Fruit fly (Drosophila melanogaster): ENCODE data around the gene CG14322.

CG14322 gene

dm6 chr3R:17703691-17704537 is 56.4 kb downstream of the CG14322 start (continued):
- TF ChIP-seq cad (GFP tag; optimal IDR thresholded peaks at IDR 0.05) (no peak), CG10654 (GFP tag; optimal IDR thresholded peaks at IDR 0.05) (peak; percentile 99), fru (optimal IDR thresholded peaks at IDR 0.05) (no peak), ttk (GFP tag; IDR thresholded peaks at IDR 0.05) (peak; percentile 99), CG18599 (GFP tag; optimal IDR thresholded peaks at IDR 0.05) (peak; percentile 99), CG34376 (GFP tag; optimal IDR thresholded peaks at IDR 0.05) (peak; percentile 92), pum (GFP tag; optimal IDR thresholded peaks at IDR 0.05) (peak; percentile 99), Myb (GFP tag; optimal IDR thresholded peaks at IDR 0.05) (peak; percentile 94), seq (GFP tag; IDR thresholded peaks at IDR 0.05) (peak; percentile 100), CG7987 (GFP tag; optimal IDR thresholded peaks at IDR 0.05) (peak; percentile 94), Scr (GFP tag; IDR thresholded peaks at IDR 0.05; ENCODE audit: partially characterized antibody) (no peak), CG32532 (GFP tag; IDR thresholded peaks at IDR 0.05) (peak; percentile 99), CG18262 (tag; optimal IDR thresholded peaks at IDR 0.05) (peak; percentile 99), Optix (GFP tag; IDR thresholded peaks at IDR 0.05) (peak; percentile 99), CG15601 (tag; optimal IDR thresholded peaks at IDR 0.05) (peak; percentile 96), da (GFP tag; optimal IDR thresholded peaks at IDR 0.05) (peak; percentile 99), dmrt11E (tag; optimal IDR thresholded peaks at IDR 0.05) (peak; percentile 98), MBD-R2 (GFP tag; IDR thresholded peaks at IDR 0.05) (peak; percentile 97), jing (GFP tag; optimal IDR thresholded peaks at IDR 0.05) (peak; percentile 99), Doc3 (GFP tag; IDR thresholded peaks at IDR 0.05; ENCODE audit: partially characterized antibody) (no peak), tin (GFP tag; optimal IDR thresholded peaks at IDR 0.05) (peak; percentile 99), NfI (GFP tag; optimal IDR thresholded peaks at IDR 0.05) (peak; percentile 99), bab2 (GFP tag; optimal IDR thresholded peaks at IDR 0.05) (peak; percentile 99), wek (GFP tag; optimal IDR thresholded peaks at IDR 0.05) (peak; percentile 92), tx (GFP tag; optimal IDR thresholded peaks at IDR 0.05) (peak; percentile 99), CG1529 (GFP tag; optimal IDR thresholded peaks at IDR 0.05) (peak; percentile 99), Camta (GFP tag; optimal IDR thresholded peaks at IDR 0.05) (peak; percentile 99), CG6854 (GFP tag; optimal IDR thresholded peaks at IDR 0.05) (peak; percentile 98), CG3838 (GFP tag; optimal IDR thresholded peaks at IDR 0.05) (peak; percentile 96), zfh2 (GFP tag; optimal IDR thresholded peaks at IDR 0.05) (peak; percentile 98), CG2199 (GFP tag; IDR thresholded peaks at IDR 0.05) (peak; percentile 99), CG8281 (tag; optimal IDR thresholded peaks at IDR 0.05) (peak; percentile 91), CG13624 (GFP tag; optimal IDR thresholded peaks at IDR 0.05) (peak; percentile 99), Awh (GFP tag; IDR thresholded peaks at IDR 0.05) (peak; percentile 99), schlank (tag; optimal IDR thresholded peaks at IDR 0.05) (peak; percentile 97), CG15073 (GFP tag; optimal IDR thresholded peaks at IDR 0.05) (peak; percentile 91), z (GFP tag; IDR thresholded peaks at IDR 0.05) (peak; percentile 76; the same call in 2 of the 3 replicates), pho (GFP tag; optimal IDR thresholded peaks at IDR 0.05) (peak; percentile 99), ems (GFP tag; optimal IDR thresholded peaks at IDR 0.05) (peak; percentile 99), Max (GFP tag; optimal IDR thresholded peaks at IDR 0.05) (peak; percentile 99), ind (GFP tag; optimal IDR thresholded peaks at IDR 0.05) (peak; percentile 99), Bteb2 (GFP tag; optimal IDR thresholded peaks at IDR 0.05) (peak; percentile 99), GATAe (GFP tag; conservative IDR thresholded peaks at IDR 0.05) (peak; percentile 97), CG1792 (GFP tag; optimal IDR thresholded peaks at IDR 0.05) (peak; percentile 98), HmgD (GFP tag; optimal IDR thresholded peaks at IDR 0.05) (peak; percentile 98), Hmr (GFP tag; optimal IDR thresholded peaks at IDR 0.05) (peak; percentile 99), Eip74EF (GFP tag; optimal IDR thresholded peaks at IDR 0.05) (peak in 1 of 2 experiments; percentile 98), CG16813 (GFP tag; IDR thresholded peaks at IDR 0.05; ENCODE audit: partially characterized antibody) (no peak), sisA (GFP tag; IDR thresholded peaks at IDR 0.05) (peak; percentile 99)
